Fruit fly (Drosophila melanogaster) whole organism, embryonic: Measurements from ENCODE around the gene Fer3HCH.
A peak's percentile ranks its signal among the peaks of the same experiment; 100 is the strongest.

Experiments
- Adf1 ChIP-seq: fragments of 200-800 bp; sonication (Bioruptor generic); IDR thresholded peaks from 2 replicates; pipeline ENCODE4 v1.3.6; 2022; ENCODE audit warnings: missing biosample characterization, missing genetic modification characterization
- CG11723 ChIP-seq: fragments of 200-800 bp; sonication (Bioruptor generic); optimal IDR thresholded peaks from 2 replicates; lab custom pipeline; 2017; ENCODE audit warnings: missing biosample characterization, mild to moderate bottlenecking, missing genetic modification characterization
- CG12071 ChIP-seq: fragments of 200-800 bp; sonication (Bioruptor generic); optimal IDR thresholded peaks from 3 replicates; lab custom pipeline; 2018; ENCODE audit warnings: missing biosample characterization, mild to moderate bottlenecking, missing genetic modification characterization
- CG14860 ChIP-seq: fragments of 200-800 bp; sonication (Bioruptor generic); IDR thresholded peaks from 3 replicates; pipeline ENCODE4 v1.3.6; 2022; ENCODE audit warnings: missing biosample characterization, missing genetic modification characterization; ENCODE audit not compliant: partially characterized antibody
- CG14965 ChIP-seq: fragments of 200-800 bp; sonication (Bioruptor generic); optimal IDR thresholded peaks from 2 replicates; lab custom pipeline; 2016; ENCODE audit warnings: missing biosample characterization, missing genetic modification characterization, borderline replicate concordance
- CG15601 ChIP-seq: fragments of 200-800 bp; sonication (Bioruptor generic); optimal IDR thresholded peaks from 3 replicates; lab custom pipeline; 2019; ENCODE audit warnings: missing biosample characterization, mild to moderate bottlenecking, missing genetic modification characterization, moderate library complexity
- CG15696 ChIP-seq: fragments of 200-800 bp; sonication (Bioruptor generic); optimal IDR thresholded peaks from 2 replicates; lab custom pipeline; 2019; ENCODE audit warnings: missing biosample characterization, mild to moderate bottlenecking, missing genetic modification characterization, moderate library complexity
- CG17361 ChIP-seq: fragments of 200-800 bp; sonication (Bioruptor generic); IDR thresholded peaks from 3 replicates; pipeline ENCODE4 v1.3.6; 2022; ENCODE audit warnings: missing biosample characterization, missing genetic modification characterization
- CG2120 ChIP-seq: fragments of 200-800 bp; sonication (Bioruptor generic); optimal IDR thresholded peaks from 3 replicates; lab custom pipeline; 2016; ENCODE audit warnings: missing biosample characterization, missing genetic modification characterization
- CG2889 ChIP-seq: fragments of 200-800 bp; sonication (Bioruptor generic); IDR thresholded peaks from 3 replicates; pipeline ENCODE4 v1.3.6; 2022; ENCODE audit warnings: missing biosample characterization, missing genetic modification characterization
- CG30403 ChIP-seq: fragments of 200-800 bp; sonication (Bioruptor generic); optimal IDR thresholded peaks from 3 replicates; lab custom pipeline; 2016; ENCODE audit warnings: missing biosample characterization, missing genetic modification characterization
- CG3065 ChIP-seq: fragments of 200-800 bp; sonication (Bioruptor generic); optimal IDR thresholded peaks from 2 replicates; lab custom pipeline; 2016; ENCODE audit warnings: missing biosample characterization, missing genetic modification characterization
- CG34224 ChIP-seq: fragments of 200-800 bp; sonication (Bioruptor generic); IDR thresholded peaks from 3 replicates; pipeline ENCODE4 v1.3.6; 2022; ENCODE audit warnings: missing biosample characterization, missing genetic modification characterization; ENCODE audit not compliant: partially characterized antibody
- CG4424 ChIP-seq: fragments of 200-800 bp; sonication (Bioruptor generic); optimal IDR thresholded peaks from 3 replicates; lab custom pipeline; 2016; ENCODE audit warnings: missing biosample characterization, missing genetic modification characterization
- CG6254 ChIP-seq: fragments of 200-800 bp; sonication (Bioruptor generic); optimal IDR thresholded peaks from 3 replicates; lab custom pipeline; 2017; ENCODE audit warnings: mild to moderate bottlenecking, missing biosample characterization, missing genetic modification reagents, missing genetic modification characterization
- CG6654 ChIP-seq: fragments of 200-800 bp; sonication (Bioruptor generic); optimal IDR thresholded peaks from 2 replicates; lab custom pipeline; 2017; ENCODE audit warnings: missing biosample characterization, mild to moderate bottlenecking, missing genetic modification characterization
- CG8290 ChIP-seq, 3 experiments: fragments of 200-800 bp; sonication (Bioruptor generic); optimal IDR thresholded peaks; 2 replicates each; lab custom pipeline; 2016 to 2019; ENCODE audit warnings: missing biosample characterization in 3 of 3, missing genetic modification characterization in 3 of 3, mild to moderate bottlenecking in 2 of 3, moderate library complexity in 1 of 3
- CG8944 ChIP-seq: fragments of 200-800 bp; sonication (Bioruptor generic); optimal IDR thresholded peaks from 3 replicates; lab custom pipeline; 2016; ENCODE audit warnings: missing biosample characterization, missing genetic modification characterization
- Chrac-16 ChIP-seq: fragments of 200-800 bp; sonication (Bioruptor generic); optimal IDR thresholded peaks from 3 replicates; lab custom pipeline; 2016; ENCODE audit warnings: missing biosample characterization, missing genetic modification characterization
- CkIIα-i1 ChIP-seq: fragments of 200-800 bp; sonication (Bioruptor generic); IDR thresholded peaks from 2 replicates; pipeline ENCODE4 v1.3.6; 2022; ENCODE audit warnings: missing biosample characterization, missing genetic modification characterization
- Doc3 ChIP-seq: fragments of 200-800 bp; sonication (Bioruptor generic); IDR thresholded peaks from 3 replicates; pipeline ENCODE4 v1.3.6; 2022; ENCODE audit warnings: missing biosample characterization, missing genetic modification characterization; ENCODE audit not compliant: partially characterized antibody
- HHEX ChIP-seq: fragments of 200-800 bp; sonication (Bioruptor generic); optimal IDR thresholded peaks from 3 replicates; lab custom pipeline; 2017; ENCODE audit warnings: missing biosample characterization, mild to moderate bottlenecking, missing genetic modification characterization, missing genetic modification reagents
- Hand ChIP-seq: fragments of 200-800 bp; sonication (Bioruptor generic); optimal IDR thresholded peaks from 2 replicates; lab custom pipeline; 2017; ENCODE audit warnings: mild to moderate bottlenecking, missing biosample characterization, missing genetic modification reagents, missing genetic modification characterization
- Hr3 ChIP-seq: fragments of 200-800 bp; sonication (Bioruptor generic); optimal IDR thresholded peaks from 3 replicates; lab custom pipeline; 2016; ENCODE audit warnings: missing biosample characterization, missing genetic modification characterization
- Lim3 ChIP-seq: fragments of 200-800 bp; sonication (Bioruptor generic); IDR thresholded peaks from 2 replicates; pipeline ENCODE4 v1.3.6; 2022; ENCODE audit warnings: missing biosample characterization, missing genetic modification characterization
- MTF-1 ChIP-seq: fragments of 200-800 bp; sonication (Bioruptor generic); optimal IDR thresholded peaks from 2 replicates; lab custom pipeline; 2018; ENCODE audit warnings: missing biosample characterization, mild to moderate bottlenecking, missing genetic modification characterization, borderline replicate concordance
- Opbp ChIP-seq: fragments of 200-800 bp; sonication (Bioruptor generic); IDR thresholded peaks from 3 replicates; pipeline ENCODE4 v1.3.6; 2022; ENCODE audit warnings: missing biosample characterization, missing genetic modification characterization; ENCODE audit not compliant: partially characterized antibody
- YL-1 ChIP-seq: fragments of 200-800 bp; sonication (Bioruptor generic); optimal IDR thresholded peaks from 3 replicates; lab custom pipeline; 2017; ENCODE audit warnings: missing biosample characterization, mild to moderate bottlenecking, missing genetic modification characterization
- bcd ChIP-seq: fragments of 200-800 bp; sonication (Bioruptor generic); optimal IDR thresholded peaks from 2 replicates; lab custom pipeline; 2017; ENCODE audit warnings: missing biosample characterization, mild to moderate bottlenecking, missing genetic modification characterization
- bsh ChIP-seq, 2 experiments: fragments of 200-800 bp; sonication (Bioruptor generic); optimal IDR thresholded peaks; 2 replicates each; lab custom pipeline; 2017 to 2018; ENCODE audit warnings: mild to moderate bottlenecking in 2 of 2, missing biosample characterization in 2 of 2, missing genetic modification characterization in 2 of 2, moderate library complexity in 1 of 2
- danr ChIP-seq: fragments of 200-800 bp; sonication (Bioruptor generic); IDR thresholded peaks from 2 replicates; pipeline ENCODE4 v1.3.6; 2022; ENCODE audit warnings: missing biosample characterization, missing genetic modification characterization
- dmrt99B ChIP-seq: fragments of 200-800 bp; sonication (Bioruptor generic); optimal IDR thresholded peaks from 2 replicates; lab custom pipeline; 2018; ENCODE audit warnings: missing biosample characterization, mild to moderate bottlenecking, missing genetic modification characterization, moderate library complexity
- grau ChIP-seq: fragments of 200-800 bp; optimal IDR thresholded peaks from 3 replicates; lab custom pipeline; 2019; ENCODE audit warnings: missing biosample characterization, mild to moderate bottlenecking, missing genetic modification characterization, moderate library complexity
- gsb-n ChIP-seq: fragments of 200-800 bp; sonication (Bioruptor generic); optimal IDR thresholded peaks from 3 replicates; lab custom pipeline; 2018; ENCODE audit warnings: missing biosample characterization, mild to moderate bottlenecking, missing genetic modification characterization
- ind ChIP-seq: fragments of 200-800 bp; sonication (Bioruptor generic); optimal IDR thresholded peaks from 3 replicates; lab custom pipeline; 2016; ENCODE audit warnings: missing biosample characterization, missing genetic modification characterization
- lab ChIP-seq: fragments of 200-800 bp; sonication (Bioruptor generic); optimal IDR thresholded peaks from 3 replicates; lab custom pipeline; 2017; ENCODE audit warnings: missing biosample characterization, missing genetic modification characterization, mild to moderate bottlenecking, moderate library complexity, missing genetic modification reagents
- nerfin-2 ChIP-seq: fragments of 200-800 bp; sonication (Bioruptor generic); IDR thresholded peaks from 2 replicates; pipeline ENCODE4 v1.3.6; 2022; ENCODE audit warnings: missing biosample characterization, missing genetic modification characterization; ENCODE audit not compliant: partially characterized antibody
- oc ChIP-seq: fragments of 200-800 bp; sonication (Bioruptor generic); optimal IDR thresholded peaks from 2 replicates; lab custom pipeline; 2018; ENCODE audit warnings: missing biosample characterization, mild to moderate bottlenecking, missing genetic modification characterization, moderate library complexity
- pan ChIP-seq, 4 experiments: fragments of >200 bp in 3 of 4; fragments of 200-800 bp in 1 of 4; sonication (Bioruptor generic) in 1 of 4; optimal IDR thresholded peaks in 3 of 4; IDR thresholded peaks in 1 of 4; 2 replicates each; pipeline versions ENCODE4 v1.3.6 to Lab custom; 2017 to 2022; ENCODE audit warnings: missing biosample characterization in 2 of 4, missing genetic modification characterization in 2 of 4, mixed read lengths in 1 of 4
- phol ChIP-seq: fragments of 200-800 bp; sonication (Bioruptor generic); optimal IDR thresholded peaks from 3 replicates; lab custom pipeline; 2018; ENCODE audit warnings: missing biosample characterization, mild to moderate bottlenecking, missing genetic modification characterization, moderate library complexity
- scrt ChIP-seq: fragments of 200-800 bp; sonication (Bioruptor generic); optimal IDR thresholded peaks from 2 replicates; lab custom pipeline; 2018; ENCODE audit warnings: missing biosample characterization, mild to moderate bottlenecking, missing genetic modification characterization, moderate library complexity
- sd ChIP-seq: fragments of 200-800 bp; sonication (Bioruptor generic); optimal IDR thresholded peaks from 3 replicates; lab custom pipeline; 2018; ENCODE audit warnings: missing biosample characterization, mild to moderate bottlenecking, missing genetic modification characterization, moderate library complexity
- seq ChIP-seq: fragments of 200-800 bp; sonication (Bioruptor generic); IDR thresholded peaks from 2 replicates; pipeline ENCODE4 v1.3.6; 2022; ENCODE audit warnings: missing biosample characterization, missing genetic modification characterization
- sisA ChIP-seq: fragments of 200-800 bp; sonication (Bioruptor generic); IDR thresholded peaks from 2 replicates; pipeline ENCODE4 v1.3.6; 2022; ENCODE audit warnings: missing biosample characterization, missing genetic modification characterization
- tgo ChIP-seq: fragments of 200-800 bp; sonication (Bioruptor generic); IDR thresholded peaks from 3 replicates; pipeline ENCODE4 v1.3.6; 2022; ENCODE audit warnings: missing biosample characterization, missing genetic modification characterization
- toy ChIP-seq: fragments of 200-800 bp; sonication (Bioruptor generic); IDR thresholded peaks from 2 replicates; pipeline ENCODE4 v1.3.6; 2022; ENCODE audit warnings: missing biosample characterization, missing genetic modification characterization
- wor ChIP-seq: fragments of 200-800 bp; sonication (Bioruptor generic); IDR thresholded peaks from 2 replicates; pipeline ENCODE4 v1.3.6; 2022; ENCODE audit warnings: missing biosample characterization, missing genetic modification characterization
- zfh2 ChIP-seq: fragments of 200-800 bp; sonication (Bioruptor generic); optimal IDR thresholded peaks from 2 replicates; lab custom pipeline; 2016; ENCODE audit warnings: missing biosample characterization, missing genetic modification characterization

The Fer3HCH gene

dm6 chrX:13099919-13100318 lies 8.1 kb downstream of the Fer3HCH start (continued):
- no peak for TF ChIP-seq CG8290 (GFP tag; optimal IDR thresholded peaks at IDR 0.05; lab: Kevin White, UChicago)
- peak in 1 of 2 experiments; percentile 74 for TF ChIP-seq CG8290 (tag; optimal IDR thresholded peaks at IDR 0.05; lab: Kevin White, UChicago)
- TF ChIP-seq Adf1 = peak; percentile 41; the same call in 1 of the 2 replicates
- TF ChIP-seq ind (GFP tag; lab: Kevin White, UChicago) = peak; percentile 80
- no peak for TF ChIP-seq Lim3 (GFP tag; lab: Robert Waterston, UW)
- TF ChIP-seq toy (GFP tag; lab: Robert Waterston, UW) = peak; percentile 61; the same call in 1 of the 2 replicates
- peak; percentile 86 for TF ChIP-seq seq (GFP tag; lab: Robert Waterston, UW)
- TF ChIP-seq CG6654 (GFP tag; lab: Kevin White, UChicago) = peak; percentile 65
- TF ChIP-seq zfh2 (GFP tag; lab: Kevin White, UChicago) = peak; percentile 49
- TF ChIP-seq CG6254 (GFP tag; lab: Kevin White, UChicago) = peak; percentile 48
- no peak for TF ChIP-seq gsb-n (tag; lab: Kevin White, UChicago)
- no peak for TF ChIP-seq CG34224
- TF ChIP-seq Hand (GFP tag; lab: Kevin White, UChicago) = peak; percentile 50
- TF ChIP-seq CG4424 (GFP tag; lab: Kevin White, UChicago) = peak; percentile 68
- no peak for TF ChIP-seq CkIIα-i1 (GFP tag; lab: Robert Waterston, UW)
- TF ChIP-seq CG30403 (GFP tag; lab: Kevin White, UChicago) = peak; percentile 75
- peak; percentile 40 for TF ChIP-seq oc
- TF ChIP-seq CG11723 (GFP tag; lab: Kevin White, UChicago) = peak; percentile 65
- TF ChIP-seq CG2889 = peak; percentile 80
- TF ChIP-seq Doc3 (GFP tag; lab: Robert Waterston, UW) = no peak
- peak; percentile 88 for TF ChIP-seq grau (tag; lab: Kevin White, UChicago)
- peak; percentile 93 for TF ChIP-seq lab (GFP tag; lab: Kevin White, UChicago)
- TF ChIP-seq CG15601 (tag; lab: Kevin White, UChicago) = peak; percentile 45
- TF ChIP-seq sisA = peak; percentile 75
- TF ChIP-seq phol (tag; lab: Kevin White, UChicago) = peak; percentile 72
- peak in 1 of 2 experiments; percentile 83 for TF ChIP-seq bsh (GFP tag; optimal IDR thresholded peaks at IDR 0.05; lab: Kevin White, UChicago)
- TF ChIP-seq CG14860 (GFP tag; lab: Robert Waterston, UW) = no peak
- TF ChIP-seq danr (GFP tag; lab: Robert Waterston, UW) = peak; percentile 52; the same call in 1 of the 2 replicates
- TF ChIP-seq CG2120 (GFP tag; lab: Kevin White, UChicago) = peak; percentile 75
- peak; percentile 87 for TF ChIP-seq HHEX (GFP tag; lab: Kevin White, UChicago)
- TF ChIP-seq CG3065 (GFP tag; lab: Kevin White, UChicago) = no peak
- TF ChIP-seq Hr3 (GFP tag; lab: Kevin White, UChicago) = peak; percentile 67
- peak; percentile 75 for TF ChIP-seq dmrt99B (tag; lab: Kevin White, UChicago)
- peak; percentile 0 for TF ChIP-seq YL-1
- TF ChIP-seq CG14965 (GFP tag; lab: Kevin White, UChicago) = no peak
- no peak for TF ChIP-seq Opbp (GFP tag; lab: Robert Waterston, UW)
- no peak for TF ChIP-seq pan (optimal IDR thresholded peaks at IDR 0.05; lab: Kevin White, UChicago)
- peak in 1 of 2 experiments; percentile 93 for TF ChIP-seq pan (GFP tag; optimal IDR thresholded peaks at IDR 0.05 in 1 of 2, IDR thresholded peaks at IDR 0.05 in 1 of 2)
- peak; percentile 81 for TF ChIP-seq CG12071 (GFP tag; lab: Kevin White, UChicago)
- peak; percentile 62 for TF ChIP-seq wor (GFP tag; lab: Robert Waterston, UW)
- TF ChIP-seq Chrac-16 (GFP tag; lab: Kevin White, UChicago) = peak; percentile 54
- peak; percentile 91 for TF ChIP-seq tgo (GFP tag; lab: Robert Waterston, UW)
- TF ChIP-seq CG15696 = peak; percentile 30
- TF ChIP-seq MTF-1 = peak; percentile 57
- peak; percentile 71 for TF ChIP-seq sd (tag; lab: Kevin White, UChicago)
- TF ChIP-seq bcd (GFP tag; lab: Kevin White, UChicago) = peak; percentile 79
- TF ChIP-seq nerfin-2 (GFP tag; lab: Robert Waterston, UW) = no peak
- TF ChIP-seq scrt (GFP tag; lab: Kevin White, UChicago) = peak; percentile 72
- peak; percentile 79 for TF ChIP-seq CG17361
- no peak for TF ChIP-seq CG8944 (GFP tag; lab: Kevin White, UChicago)
